Worm (Caenorhabditis elegans): ENCODE results near the gene snpc-1.3.
A peak's percentile ranks its signal among the peaks of the same experiment; 100 is the strongest.

snpc-1.3 gene

ce11 chrV:5459806-5460205 lies 20.8 kb upstream of the snpc-1.3 start, which contains the start of gene ZC317.2:
Gene ZC317.2 (plus strand): TSS chrV:5460106.
- no peak for TF ChIP-seq zip-4 (GFP tag; optimal IDR thresholded peaks at IDR 0.05)
- TF ChIP-seq sox-4 (tag; optimal IDR thresholded peaks at IDR 0.05) = no peak
- no peak for TF ChIP-seq tlp-1 (tag; optimal IDR thresholded peaks at IDR 0.05)
- TF ChIP-seq xbp-1 (tag; optimal IDR thresholded peaks at IDR 0.05) = no peak
- no peak for TF ChIP-seq isw-1 (GFP tag; IDR thresholded peaks at IDR 0.05)
- TF ChIP-seq mep-1 (tag; optimal IDR thresholded peaks at IDR 0.05) = no peak
- TF ChIP-seq ztf-11 (tag; optimal IDR thresholded peaks at IDR 0.05) = no peak
- TF ChIP-seq ceh-63 (GFP tag; optimal IDR thresholded peaks at IDR 0.05) = no peak
- no peak for TF ChIP-seq hlh-17 (GFP tag; optimal IDR thresholded peaks at IDR 0.05; ENCODE audit: borderline replicate concordance)
- TF ChIP-seq nhr-90 (tag; optimal IDR thresholded peaks at IDR 0.05; ENCODE audit: poor library complexity) = no peak
- no peak for TF ChIP-seq ama-1 (optimal IDR thresholded peaks at IDR 0.05)
- no peak for TF ChIP-seq aly-2 (tag; optimal IDR thresholded peaks at IDR 0.05)

- no peak for TF ChIP-seq nhr-19 (GFP tag; conservative IDR thresholded peaks at IDR 0.05)
- no peak for TF ChIP-seq F16B12.6 (tag; optimal IDR thresholded peaks at IDR 0.05)
- peak; percentile 16 for TF ChIP-seq lin-14 (GFP tag; optimal IDR thresholded peaks at IDR 0.05)
- peak; percentile 72 for TF ChIP-seq fkh-10 (GFP tag; optimal IDR thresholded peaks at IDR 0.05)
These were observed 16.0 kb upstream of the snpc-1.3 start for ce11 chrV:5454955-5455354.

ce11 chrV:5453615-5454014 lies 14.6 kb upstream of the snpc-1.3 start, which contains the start of gene glc-3:
Gene glc-3 (minus strand): TSS chrV:5453715.
- TF ChIP-seq nhr-77 (tag; optimal IDR thresholded peaks at IDR 0.05) = no peak
- no peak for TF ChIP-seq unc-130 (tag; optimal IDR thresholded peaks at IDR 0.05)
- no peak for TF ChIP-seq aha-1 (tag; optimal IDR thresholded peaks at IDR 0.05)

- TF ChIP-seq elt-3 (tag; optimal IDR thresholded peaks at IDR 0.05) = no peak
These were observed 11.8 kb upstream of the snpc-1.3 start for ce11 chrV:5450742-5451141.

- TF ChIP-seq fos-1 (tag; optimal IDR thresholded peaks at IDR 0.05) = no peak
- TF ChIP-seq blmp-1 (tag; optimal IDR thresholded peaks at IDR 0.05) = no peak
- peak; percentile 89 for TF ChIP-seq dsc-1 (tag; optimal IDR thresholded peaks at IDR 0.05)
- peak; percentile 63 for TF ChIP-seq fkh-4 (tag; optimal IDR thresholded peaks at IDR 0.05; ENCODE audit: borderline replicate concordance)
- TF ChIP-seq mab-9 (GFP tag; IDR thresholded peaks at IDR 0.05) = no peak
These were observed 8.1 kb upstream of the snpc-1.3 start for ce11 chrV:5447057-5447456.

ce11 chrV:5445839-5446238 lies 6.9 kb upstream of the snpc-1.3 start, which contains the start of gene F08F3.1:
Gene F08F3.1 (plus strand): TSS chrV:5446139.
- no peak for TF ChIP-seq isw-1 (GFP tag; IDR thresholded peaks at IDR 0.05)
- TF ChIP-seq ces-1 (GFP tag; optimal IDR thresholded peaks at IDR 0.05) = no peak
- TF ChIP-seq xbp-1 (tag; optimal IDR thresholded peaks at IDR 0.05) = no peak
- no peak for TF ChIP-seq nhr-71 (tag; optimal IDR thresholded peaks at IDR 0.05)
- TF ChIP-seq irx-1 (tag; optimal IDR thresholded peaks at IDR 0.05) = no peak
- no peak for TF ChIP-seq zag-1 (tag; optimal IDR thresholded peaks at IDR 0.05)
- TF ChIP-seq nhr-11 (tag; optimal IDR thresholded peaks at IDR 0.05) = no peak

ce11 chrV:5444037-5444436 lies 5.1 kb upstream of the snpc-1.3 start:
- no peak for TF ChIP-seq mab-9 (GFP tag; IDR thresholded peaks at IDR 0.05)
- peak; percentile 56 for TF ChIP-seq dsc-1 (tag; optimal IDR thresholded peaks at IDR 0.05)
- TF ChIP-seq fkh-4 (tag; optimal IDR thresholded peaks at IDR 0.05; ENCODE audit: borderline replicate concordance) = peak; percentile 19
- no peak for TF ChIP-seq ama-1 (optimal IDR thresholded peaks at IDR 0.05)
